Fruit fly (Drosophila melanogaster): ENCODE measurements around the gene CG7049.
A peak's percentile ranks its signal among the peaks of the same experiment; 100 is the strongest.

CG7049 gene

dm6 chr3L:139574-140567 is 36.2 kb downstream of the CG7049 start:
- TF ChIP-seq pan (optimal IDR thresholded peaks at IDR 0.05): no peak
- TF ChIP-seq EcR (GFP tag; optimal IDR thresholded peaks at IDR 0.05): peak in 1 of 2 experiments; percentile 42

DNA sequence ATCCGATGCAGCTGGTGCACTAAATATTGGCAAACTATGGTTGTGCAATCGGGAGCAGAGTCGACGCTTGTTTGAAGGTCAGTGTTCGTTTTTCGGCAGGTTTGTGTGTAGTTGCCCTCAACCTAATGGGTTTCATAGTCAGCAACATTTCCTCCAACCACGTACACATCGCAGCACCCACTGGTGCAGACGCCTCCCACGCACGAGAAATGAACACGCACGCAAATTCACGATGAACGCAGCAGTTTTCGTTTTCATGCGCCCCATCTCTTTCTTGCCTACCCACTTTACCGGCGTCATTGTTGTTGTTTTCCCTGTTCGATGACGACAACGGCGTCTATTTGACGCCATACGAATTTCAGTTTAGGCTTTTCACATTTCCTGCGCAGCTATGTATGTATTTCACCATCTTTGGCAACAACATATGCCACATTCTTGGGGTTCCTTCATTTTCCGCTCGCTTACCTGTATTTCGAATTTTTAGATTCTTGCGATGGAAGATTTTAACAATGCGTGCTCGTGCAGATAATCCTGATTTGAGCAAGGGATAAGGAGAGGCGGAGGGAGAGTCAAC is 38.3 kb downstream of the CG7049 start:
- no peak for TF ChIP-seq Dll (optimal IDR thresholded peaks at IDR 0.05)
- TF ChIP-seq CG8478 (optimal IDR thresholded peaks at IDR 0.05): no peak

DNA sequence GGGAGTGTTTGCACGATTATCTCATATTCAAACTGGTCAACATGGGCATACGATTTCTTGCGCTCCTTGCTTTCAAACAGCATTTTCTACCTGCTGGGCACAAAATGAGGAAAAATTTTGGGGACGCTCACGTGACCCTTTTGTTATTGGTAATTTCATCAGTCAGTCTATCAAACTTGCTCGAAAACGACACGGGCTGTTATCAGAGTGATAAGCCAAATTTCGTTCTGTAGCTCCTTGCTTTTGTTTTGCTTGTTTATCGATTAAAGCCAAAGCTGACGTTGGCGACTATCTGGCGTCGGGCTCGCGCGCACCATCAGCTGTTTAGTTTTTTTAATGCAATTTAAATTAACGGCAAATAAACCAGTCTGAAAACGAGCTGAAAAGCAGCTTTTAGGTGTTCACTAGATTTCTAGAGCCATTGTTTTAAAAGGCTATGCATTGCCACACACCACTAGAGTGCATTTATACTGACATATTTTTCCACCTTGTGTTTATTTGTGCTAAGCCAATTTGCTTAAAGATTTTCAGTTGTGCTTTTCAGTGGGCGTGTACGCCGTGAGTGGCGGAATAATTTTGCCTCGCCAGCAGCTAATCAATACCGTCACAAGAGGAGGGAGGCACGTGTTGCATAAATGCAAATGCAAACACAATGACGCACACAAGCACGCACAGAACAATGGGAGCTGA is 39.3 kb downstream of the CG7049 start:
- TF ChIP-seq Dll (optimal IDR thresholded peaks at IDR 0.05): no peak
- TF ChIP-seq CG8478 (optimal IDR thresholded peaks at IDR 0.05): no peak
- no peak for TF ChIP-seq EcR (GFP tag; optimal IDR thresholded peaks at IDR 0.05)
- no peak for TF ChIP-seq pan (optimal IDR thresholded peaks at IDR 0.05)
- TF ChIP-seq usp (GFP tag; optimal IDR thresholded peaks at IDR 0.05): no peak
- no peak for TF ChIP-seq psq (optimal IDR thresholded peaks at IDR 0.05)

- TF ChIP-seq pan (optimal IDR thresholded peaks at IDR 0.05): no peak
- peak in 1 of 2 experiments; percentile 77 for TF ChIP-seq EcR (GFP tag; optimal IDR thresholded peaks at IDR 0.05)
Measured at dm6 chr3L:134868-135267, 41.2 kb downstream of the CG7049 start.

- no peak for TF ChIP-seq psq (optimal IDR thresholded peaks at IDR 0.05)
- TF ChIP-seq EcR (GFP tag; optimal IDR thresholded peaks at IDR 0.05): no peak
- no peak for TF ChIP-seq usp (GFP tag; optimal IDR thresholded peaks at IDR 0.05)
- TF ChIP-seq pan (optimal IDR thresholded peaks at IDR 0.05): no peak
- TF ChIP-seq CG8478 (optimal IDR thresholded peaks at IDR 0.05): no peak
- no peak for TF ChIP-seq Dll (optimal IDR thresholded peaks at IDR 0.05)
Measured at dm6 chr3L:133806-134325, 42.2 kb downstream of the CG7049 start.

dm6 chr3L:133383-133782 is 42.6 kb downstream of the CG7049 start:
- TF ChIP-seq EcR (GFP tag; optimal IDR thresholded peaks at IDR 0.05): no peak

DNA sequence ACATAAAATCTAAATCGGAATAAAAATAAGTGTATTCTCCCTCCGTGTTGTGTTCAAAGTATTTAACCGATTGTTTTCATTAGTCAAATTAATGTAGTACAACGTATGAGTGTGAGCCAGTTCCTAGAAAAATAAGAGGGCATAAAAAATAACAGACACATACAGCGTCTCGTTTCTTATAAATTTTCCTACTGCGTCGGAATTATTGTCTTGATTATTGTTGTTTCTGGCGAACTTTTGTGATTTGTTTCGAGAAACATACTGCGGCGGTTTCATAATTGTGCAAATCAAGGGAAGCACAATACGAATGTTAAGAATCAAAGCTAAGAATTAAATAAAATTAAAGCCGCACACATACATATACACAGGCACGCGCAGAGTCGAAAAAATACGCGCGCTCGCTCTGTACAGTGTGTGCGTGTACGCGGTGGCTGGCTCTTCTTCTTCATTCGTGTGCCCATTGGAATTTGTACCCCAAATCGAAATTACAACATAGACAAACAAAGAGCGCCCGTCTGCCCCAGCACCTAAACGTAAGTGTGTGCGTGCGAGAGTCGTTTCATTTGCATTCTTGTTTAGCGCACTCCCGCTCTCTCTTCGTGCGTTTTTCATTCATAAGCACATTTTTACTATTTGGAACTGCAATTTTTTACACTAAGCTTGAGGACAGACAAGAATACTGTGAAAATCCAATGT is 43.9 kb downstream of the CG7049 start:
- TF ChIP-seq Dll (optimal IDR thresholded peaks at IDR 0.05): no peak
- no peak for TF ChIP-seq pan (optimal IDR thresholded peaks at IDR 0.05)

dm6 chr3L:131151-131997 is 44.7 kb downstream of the CG7049 start:
- peak; percentile 80 for TF ChIP-seq Dll (optimal IDR thresholded peaks at IDR 0.05)
- TF ChIP-seq EcR (GFP tag; optimal IDR thresholded peaks at IDR 0.05): peak in 1 of 2 experiments; percentile 79
- TF ChIP-seq usp (GFP tag; optimal IDR thresholded peaks at IDR 0.05): no peak
- TF ChIP-seq pan (optimal IDR thresholded peaks at IDR 0.05): no peak

- TF ChIP-seq EcR (GFP tag; optimal IDR thresholded peaks at IDR 0.05): no peak
- TF ChIP-seq Dll (optimal IDR thresholded peaks at IDR 0.05): no peak
- no peak for TF ChIP-seq psq (optimal IDR thresholded peaks at IDR 0.05)
- TF ChIP-seq pan (optimal IDR thresholded peaks at IDR 0.05): no peak
- TF ChIP-seq CG8478 (optimal IDR thresholded peaks at IDR 0.05): no peak
- TF ChIP-seq usp (GFP tag; optimal IDR thresholded peaks at IDR 0.05): no peak
Measured at dm6 chr3L:130798-131150, 45.3 kb downstream of the CG7049 start.

DNA sequence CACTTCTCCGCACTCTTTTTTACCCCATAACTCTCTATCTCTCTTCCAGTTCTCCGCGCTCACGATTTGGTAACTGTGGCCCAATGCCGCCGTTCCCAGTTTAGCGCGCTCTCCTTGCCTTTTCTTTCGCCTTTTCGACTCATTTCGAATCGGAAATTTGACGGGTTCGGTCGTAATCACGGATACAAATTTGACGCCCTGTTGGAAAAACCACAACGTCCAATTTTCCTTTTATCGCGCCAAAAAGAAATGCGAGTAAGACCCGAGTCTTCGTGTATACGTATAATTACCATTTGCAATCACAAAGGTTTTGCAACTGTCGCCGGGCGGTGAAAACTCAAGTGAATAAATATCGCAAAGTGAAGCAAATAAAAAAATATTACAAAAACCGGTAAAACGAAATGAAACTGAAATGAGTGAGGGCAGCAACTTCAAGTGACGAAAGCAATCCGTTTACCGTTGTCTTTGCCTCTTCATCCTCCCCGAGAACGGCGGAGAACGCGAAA is 46.7 kb downstream of the CG7049 start, which contains the start of gene Pdk1:
Gene Pdk1 (plus strand): TSS at position 140 of the 506 bp plus-strand sequence.
- TF ChIP-seq Dll (optimal IDR thresholded peaks at IDR 0.05) (no peak), CG8478 (optimal IDR thresholded peaks at IDR 0.05) (no peak), pan (optimal IDR thresholded peaks at IDR 0.05) (no peak), usp (GFP tag; optimal IDR thresholded peaks at IDR 0.05) (no peak), EcR (GFP tag; optimal IDR thresholded peaks at IDR 0.05) (no peak), psq (optimal IDR thresholded peaks at IDR 0.05) (no peak)

DNA sequence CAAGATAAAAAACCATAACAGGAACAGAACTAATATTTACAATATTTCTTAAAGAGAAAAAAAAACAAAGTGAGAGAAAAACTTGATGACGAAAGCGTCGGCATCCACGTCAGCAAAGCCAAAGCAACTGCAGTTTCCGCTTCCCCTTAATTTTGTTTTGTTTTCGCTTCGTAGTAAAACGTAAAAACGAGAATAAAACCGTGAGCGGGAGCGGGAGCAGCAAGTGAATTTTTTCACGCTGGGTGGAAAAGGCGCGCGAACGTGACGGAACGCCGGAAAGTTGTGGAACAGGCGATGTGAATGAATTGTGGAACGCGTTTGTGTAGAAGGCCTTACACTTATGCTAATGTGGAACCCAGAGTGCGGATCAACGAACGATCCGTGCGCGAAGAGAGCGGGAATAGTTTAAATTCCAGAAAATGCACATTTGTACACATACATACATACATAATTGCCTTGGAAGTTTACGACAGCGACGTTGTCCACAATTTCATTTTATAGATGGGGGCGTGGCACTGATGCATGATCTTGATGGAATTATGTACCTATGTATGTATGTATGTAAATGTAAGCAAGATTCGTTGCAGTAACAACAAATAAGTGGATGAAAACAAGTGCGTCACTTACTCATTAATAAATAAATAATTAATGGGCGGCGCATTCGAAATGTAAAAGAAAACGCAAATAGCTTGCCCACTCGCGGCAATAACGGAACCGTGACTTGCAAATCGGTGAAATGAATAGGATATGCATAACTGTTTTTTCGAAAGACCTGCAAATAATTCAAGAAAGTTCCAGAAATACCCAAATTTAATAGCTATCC is 47.5 kb downstream of the CG7049 start:
- no peak for TF ChIP-seq CG8478 (optimal IDR thresholded peaks at IDR 0.05)
- TF ChIP-seq EcR (GFP tag; optimal IDR thresholded peaks at IDR 0.05): peak in 1 of 2 experiments; percentile 85
